Worm (Caenorhabditis elegans) whole organism, L1 larva: ENCODE results near the gene twk-33.

ENCODE experiments used
- dpl-1 ChIP-seq, 3 experiments: fragments of 150-350 bp in 2 of 3; sonication (generic microtip) in 1 of 3; optimal IDR thresholded peaks; 2 replicates each; lab custom pipeline; 2014 to 2017; ENCODE audit warnings: missing biosample characterization in 3 of 3, missing genetic modification characterization in 3 of 3, missing genetic modification reagents in 3 of 3
- egl-27 ChIP-seq, 2 experiments: fragments of 150-350 bp in 1 of 2; sonication (generic microtip); optimal IDR thresholded peaks; 3 replicates each; lab custom pipeline; 2017 to 2018; ENCODE audit warnings: missing biosample characterization in 2 of 2, missing genetic modification characterization in 2 of 2, missing genetic modification reagents in 2 of 2
- fkh-10 ChIP-seq: sonication (generic microtip); optimal IDR thresholded peaks from 2 replicates; lab custom pipeline; 2017; ENCODE audit warnings: missing biosample characterization, missing genetic modification reagents, missing genetic modification characterization
- mef-2 ChIP-seq: fragments of 150-350 bp; optimal IDR thresholded peaks from 2 replicates; lab custom pipeline; 2014; ENCODE audit warnings: missing biosample characterization, missing genetic modification characterization
- nhr-76 ChIP-seq: sonication (generic microtip); optimal IDR thresholded peaks from 2 replicates; lab custom pipeline; 2017; ENCODE audit warnings: missing biosample characterization, missing genetic modification characterization
- unc-130 ChIP-seq: fragments of 150-350 bp; optimal IDR thresholded peaks from 2 replicates; lab custom pipeline; 2017; ENCODE audit warnings: missing biosample characterization, missing genetic modification characterization, inconsistent platforms
- unc-62 ChIP-seq: fragments of 150-350 bp; optimal IDR thresholded peaks from 2 replicates; lab custom pipeline; 2014; ENCODE audit warnings: missing biosample characterization, missing genetic modification reagents, missing genetic modification characterization
- unc-86 ChIP-seq: sonication (generic microtip); optimal IDR thresholded peaks from 2 replicates; lab custom pipeline; 2016; ENCODE audit warnings: missing genetic modification characterization, missing compliant biosample characterization

ce11 chrV:17683763-17684162 is 30.4 kb downstream of the twk-33 start, which contains the start of gene F59A1.15:
- TF ChIP-seq unc-62 (no peak), nhr-76 (tag; lab: Kevin White, UChicago) (no peak), fkh-10 (no peak), egl-27 (tag; optimal IDR thresholded peaks at IDR 0.05; lab: Kevin White, UChicago) (no peak), mef-2 (tag; lab: Kevin White, UChicago) (no peak), dpl-1 (GFP tag; optimal IDR thresholded peaks at IDR 0.05; lab: Kevin White, UChicago) (no peak), unc-130 (tag; lab: Kevin White, UChicago) (no peak), unc-86 (no peak)
